Fruit fly (Drosophila melanogaster) whole organism, embryonic: ENCODE measurements around the gene Trim9.

Experiments used
- Abd-B ChIP-seq: fragments of 200-800 bp; sonication (Bioruptor generic); optimal IDR thresholded peaks from 2 replicates; lab custom pipeline; 2018; ENCODE audit warnings: missing biosample characterization, mild to moderate bottlenecking, missing genetic modification characterization, moderate library complexity
- Bgb ChIP-seq: fragments of 200-800 bp; sonication (Bioruptor generic); IDR thresholded peaks from 2 replicates; pipeline ENCODE4 v1.3.6; 2022; ENCODE audit warnings: missing biosample characterization, missing genetic modification characterization; ENCODE audit not compliant: partially characterized antibody
- CG10321 ChIP-seq: fragments of 200-800 bp; sonication (Bioruptor generic); IDR thresholded peaks from 2 replicates; pipeline ENCODE4 v1.3.6; 2022; ENCODE audit warnings: missing biosample characterization, missing genetic modification characterization
- CG10959 ChIP-seq: fragments of 200-800 bp; sonication (Bioruptor generic); IDR thresholded peaks from 2 replicates; pipeline ENCODE4 v1.3.6; 2022; ENCODE audit warnings: missing biosample characterization, missing genetic modification characterization
- CG11723 ChIP-seq: fragments of 200-800 bp; sonication (Bioruptor generic); optimal IDR thresholded peaks from 2 replicates; lab custom pipeline; 2017; ENCODE audit warnings: missing biosample characterization, mild to moderate bottlenecking, missing genetic modification characterization
- CG13424 ChIP-seq: fragments of 200-800 bp; sonication (Bioruptor generic); optimal IDR thresholded peaks from 2 replicates; lab custom pipeline; 2019; ENCODE audit warnings: missing biosample characterization, mild to moderate bottlenecking, missing genetic modification characterization, moderate library complexity
- CG14050 ChIP-seq: fragments of 200-800 bp; sonication (Bioruptor generic); IDR thresholded peaks from 3 replicates; pipeline ENCODE4 v1.3.6; 2022; ENCODE audit warnings: missing biosample characterization, missing genetic modification characterization
- CG14860 ChIP-seq: fragments of 200-800 bp; sonication (Bioruptor generic); IDR thresholded peaks from 3 replicates; pipeline ENCODE4 v1.3.6; 2022; ENCODE audit warnings: missing biosample characterization, missing genetic modification characterization; ENCODE audit not compliant: partially characterized antibody
- CG15269 ChIP-seq: fragments of 200-800 bp; sonication (Bioruptor generic); optimal IDR thresholded peaks from 2 replicates; lab custom pipeline; 2018; ENCODE audit warnings: missing biosample characterization, mild to moderate bottlenecking, missing genetic modification characterization, moderate library complexity
- CG17361 ChIP-seq: fragments of 200-800 bp; sonication (Bioruptor generic); IDR thresholded peaks from 3 replicates; pipeline ENCODE4 v1.3.6; 2022; ENCODE audit warnings: missing biosample characterization, missing genetic modification characterization
- CG17385 ChIP-seq: fragments of 200-800 bp; sonication (Bioruptor generic); optimal IDR thresholded peaks from 3 replicates; lab custom pipeline; 2018; ENCODE audit warnings: missing biosample characterization, mild to moderate bottlenecking, missing genetic modification characterization
- CG18476 ChIP-seq: fragments of 200-800 bp; sonication (Bioruptor generic); optimal IDR thresholded peaks from 2 replicates; lab custom pipeline; 2016; ENCODE audit warnings: missing biosample characterization, mild to moderate bottlenecking, missing genetic modification characterization
- CG32532 ChIP-seq: fragments of 200-800 bp; sonication (Bioruptor generic); IDR thresholded peaks from 2 replicates; pipeline ENCODE4 v1.3.6; 2022; ENCODE audit warnings: missing biosample characterization, missing genetic modification characterization
- CG3281 ChIP-seq: fragments of 200-800 bp; sonication (Bioruptor generic); optimal IDR thresholded peaks from 3 replicates; lab custom pipeline; 2017; ENCODE audit warnings: missing biosample characterization, mild to moderate bottlenecking, missing genetic modification characterization
- CG43689 ChIP-seq: fragments of 200-800 bp; sonication (Bioruptor generic); IDR thresholded peaks from 2 replicates; pipeline ENCODE4 v1.3.6; 2022; ENCODE audit warnings: missing biosample characterization, missing genetic modification characterization
- CG5180 ChIP-seq: fragments of 200-800 bp; sonication (Bioruptor generic); optimal IDR thresholded peaks from 3 replicates; lab custom pipeline; 2017; ENCODE audit warnings: missing biosample characterization, missing genetic modification characterization, mild to moderate bottlenecking, moderate library complexity, missing genetic modification reagents
- CG6683 ChIP-seq: fragments of 200-800 bp; sonication (Bioruptor generic); optimal IDR thresholded peaks from 2 replicates; lab custom pipeline; 2017; ENCODE audit warnings: missing biosample characterization, mild to moderate bottlenecking, missing genetic modification characterization, missing genetic modification reagents
- CHES-1-like ChIP-seq: fragments of 200-800 bp; sonication (Bioruptor generic); optimal IDR thresholded peaks from 2 replicates; lab custom pipeline; 2016; ENCODE audit warnings: missing biosample characterization, missing genetic modification characterization
- CTCF ChIP-seq: fragments of 200-800 bp; sonication (Bioruptor generic); optimal IDR thresholded peaks from 2 replicates; lab custom pipeline; 2017; ENCODE audit warnings: missing biosample characterization, mild to moderate bottlenecking, missing genetic modification characterization, moderate library complexity
- Dek ChIP-seq: fragments of 200-800 bp; sonication (Bioruptor generic); optimal IDR thresholded peaks from 3 replicates; lab custom pipeline; 2019; ENCODE audit warnings: missing biosample characterization, mild to moderate bottlenecking, missing genetic modification characterization, moderate library complexity
- Dip3 ChIP-seq: fragments of 200-800 bp; sonication (Bioruptor generic); optimal IDR thresholded peaks from 3 replicates; lab custom pipeline; 2016; ENCODE audit warnings: missing biosample characterization, missing genetic modification characterization
- Dll ChIP-seq: fragments of 200-800 bp; sonication (Bioruptor generic); IDR thresholded peaks from 4 replicates; pipeline ENCODE4 v1.3.6; 2022; ENCODE audit warnings: missing biosample characterization, missing genetic modification characterization; ENCODE audit not compliant: partially characterized antibody
- Fer1 ChIP-seq: fragments of 200-800 bp; sonication (Bioruptor generic); optimal IDR thresholded peaks from 2 replicates; lab custom pipeline; 2017; ENCODE audit warnings: missing biosample characterization, mild to moderate bottlenecking, missing genetic modification characterization
- Fer2 ChIP-seq: fragments of 200-800 bp; sonication (Bioruptor generic); optimal IDR thresholded peaks from 2 replicates; lab custom pipeline; 2018; ENCODE audit warnings: missing biosample characterization, mild to moderate bottlenecking, missing genetic modification characterization, moderate library complexity
- H2.0 ChIP-seq: fragments of 200-800 bp; sonication (Bioruptor generic); IDR thresholded peaks from 2 replicates; pipeline ENCODE4 v1.3.6; 2022; ENCODE audit warnings: missing biosample characterization, missing genetic modification characterization
- HHEX ChIP-seq: fragments of 200-800 bp; sonication (Bioruptor generic); optimal IDR thresholded peaks from 3 replicates; lab custom pipeline; 2017; ENCODE audit warnings: missing biosample characterization, mild to moderate bottlenecking, missing genetic modification characterization, missing genetic modification reagents
- HLH54F ChIP-seq: fragments of 200-800 bp; sonication (Bioruptor generic); optimal IDR thresholded peaks from 3 replicates; lab custom pipeline; 2016; ENCODE audit warnings: missing biosample characterization, missing genetic modification characterization
- MTF-1 ChIP-seq: fragments of 200-800 bp; sonication (Bioruptor generic); optimal IDR thresholded peaks from 2 replicates; lab custom pipeline; 2018; ENCODE audit warnings: missing biosample characterization, mild to moderate bottlenecking, missing genetic modification characterization, borderline replicate concordance
- Nf-YB ChIP-seq: fragments of 200-800 bp; sonication (Bioruptor generic); optimal IDR thresholded peaks from 3 replicates; lab custom pipeline; 2019; ENCODE audit warnings: missing biosample characterization, mild to moderate bottlenecking, missing genetic modification characterization, moderate library complexity
- Sry-β ChIP-seq: fragments of 200-800 bp; sonication (Bioruptor generic); optimal IDR thresholded peaks from 2 replicates; lab custom pipeline; 2018; ENCODE audit warnings: missing biosample characterization, mild to moderate bottlenecking, missing genetic modification characterization, moderate library complexity
- ara ChIP-seq: fragments of 200-800 bp; sonication (Bioruptor generic); IDR thresholded peaks from 2 replicates; pipeline ENCODE4 v1.3.6; 2022; ENCODE audit warnings: missing biosample characterization, missing genetic modification characterization
- ase ChIP-seq: fragments of 200-800 bp; sonication (Bioruptor generic); IDR thresholded peaks from 3 replicates; pipeline ENCODE4 v1.3.6; 2022; ENCODE audit warnings: missing biosample characterization, missing genetic modification characterization
- chn ChIP-seq: fragments of 200-800 bp; sonication (Bioruptor generic); optimal IDR thresholded peaks from 2 replicates; lab custom pipeline; 2016; ENCODE audit warnings: missing biosample characterization, missing genetic modification characterization
- danr ChIP-seq: fragments of 200-800 bp; sonication (Bioruptor generic); IDR thresholded peaks from 2 replicates; pipeline ENCODE4 v1.3.6; 2022; ENCODE audit warnings: missing biosample characterization, missing genetic modification characterization
- disco-r ChIP-seq: fragments of 200-800 bp; sonication (Bioruptor generic); optimal IDR thresholded peaks from 2 replicates; lab custom pipeline; 2016; ENCODE audit warnings: missing biosample characterization, missing genetic modification characterization
- fd96Cb ChIP-seq: fragments of 200-800 bp; sonication (Bioruptor generic); optimal IDR thresholded peaks from 2 replicates; lab custom pipeline; 2018; ENCODE audit warnings: missing biosample characterization, mild to moderate bottlenecking, missing genetic modification characterization, moderate library complexity
- hb ChIP-seq: fragments of 200-800 bp; sonication (Bioruptor generic); IDR thresholded peaks from 3 replicates; pipeline ENCODE4 v1.3.6; 2022; ENCODE audit warnings: missing biosample characterization, missing genetic modification characterization; ENCODE audit not compliant: partially characterized antibody
- insv ChIP-seq, 2 experiments: fragments of 200-800 bp; sonication (Bioruptor generic); optimal IDR thresholded peaks; 3 replicates each; lab custom pipeline; 2016 to 2018; ENCODE audit warnings: missing biosample characterization in 2 of 2, missing genetic modification characterization in 2 of 2
- jumu ChIP-seq: fragments of 200-800 bp; sonication (Bioruptor generic); optimal IDR thresholded peaks from 3 replicates; lab custom pipeline; 2016; ENCODE audit warnings: missing biosample characterization, missing genetic modification characterization
- kay ChIP-seq: fragments of 200-800 bp; sonication (Bioruptor generic); optimal IDR thresholded peaks from 2 replicates; lab custom pipeline; 2016; ENCODE audit warnings: missing biosample characterization, missing genetic modification characterization
- nom ChIP-seq: fragments of 200-800 bp; sonication (Bioruptor generic); optimal IDR thresholded peaks from 2 replicates; lab custom pipeline; 2017; ENCODE audit warnings: missing biosample characterization, missing genetic modification characterization, mild to moderate bottlenecking, moderate library complexity, missing genetic modification reagents
- oc ChIP-seq: fragments of 200-800 bp; sonication (Bioruptor generic); optimal IDR thresholded peaks from 2 replicates; lab custom pipeline; 2018; ENCODE audit warnings: missing biosample characterization, mild to moderate bottlenecking, missing genetic modification characterization, moderate library complexity
- sd ChIP-seq: fragments of 200-800 bp; sonication (Bioruptor generic); optimal IDR thresholded peaks from 3 replicates; lab custom pipeline; 2018; ENCODE audit warnings: missing biosample characterization, mild to moderate bottlenecking, missing genetic modification characterization, moderate library complexity
- sens ChIP-seq: fragments of 200-800 bp; sonication (Bioruptor generic); peaks from one replicate; lab custom pipeline; 2016; ENCODE audit warnings: missing biosample characterization, missing genetic modification characterization
- sens-2 ChIP-seq: fragments of 200-800 bp; sonication (Bioruptor generic); IDR thresholded peaks from 2 replicates; pipeline ENCODE4 v1.3.6; 2022; ENCODE audit warnings: missing biosample characterization, missing genetic modification characterization
- slbo ChIP-seq: fragments of 200-800 bp; sonication (Bioruptor generic); IDR thresholded peaks from 2 replicates; pipeline ENCODE4 v1.3.6; 2022; ENCODE audit warnings: missing biosample characterization, missing genetic modification characterization
- sqz ChIP-seq: fragments of 200-800 bp; sonication (Bioruptor generic); optimal IDR thresholded peaks from 3 replicates; lab custom pipeline; 2018; ENCODE audit warnings: missing biosample characterization, mild to moderate bottlenecking, missing genetic modification characterization
- ssp ChIP-seq: fragments of 200-800 bp; sonication (Bioruptor generic); IDR thresholded peaks from 2 replicates; pipeline ENCODE4 v1.3.6; 2022; ENCODE audit warnings: missing biosample characterization, missing genetic modification characterization
- tap ChIP-seq: fragments of 200-800 bp; optimal IDR thresholded peaks from 3 replicates; lab custom pipeline; 2019; ENCODE audit warnings: missing biosample characterization, mild to moderate bottlenecking, missing genetic modification characterization, moderate library complexity
- toy ChIP-seq: fragments of 200-800 bp; sonication (Bioruptor generic); IDR thresholded peaks from 2 replicates; pipeline ENCODE4 v1.3.6; 2022; ENCODE audit warnings: missing biosample characterization, missing genetic modification characterization
- unpg ChIP-seq: fragments of 200-800 bp; sonication (Bioruptor generic); optimal IDR thresholded peaks from 3 replicates; lab custom pipeline; 2018; ENCODE audit warnings: missing biosample characterization, mild to moderate bottlenecking, missing genetic modification characterization, moderate library complexity

Gene Trim9

DNA sequence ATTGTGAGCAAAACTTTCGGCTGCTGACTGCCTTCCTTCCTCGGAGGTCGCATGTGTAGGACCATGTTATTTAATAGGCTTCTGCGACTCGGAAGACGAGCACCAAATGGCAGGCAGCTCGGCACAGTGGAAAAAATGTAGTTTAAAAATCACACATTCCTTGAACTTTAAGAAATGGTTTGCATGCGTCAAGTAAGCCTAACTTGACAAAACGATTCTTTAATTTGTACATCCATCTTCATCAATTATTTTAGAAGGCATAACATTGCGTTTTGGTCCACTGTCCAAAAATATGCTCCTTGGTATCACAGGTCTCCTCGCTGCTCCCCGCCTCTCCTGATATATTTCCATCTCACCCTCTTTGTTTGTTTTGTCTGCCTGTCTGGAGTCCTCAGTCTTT, 21.0 kb downstream of the Trim9 start (continued):
- TF ChIP-seq CG13424 (tag; lab: Kevin White, UChicago) (peak; percentile 35), ase (GFP tag; lab: Robert Waterston, UW) (peak; percentile 40; the same call in 1 of the 3 replicates), MTF-1 (GFP tag; lab: Kevin White, UChicago) (no peak), fd96Cb (tag; lab: Kevin White, UChicago) (peak; percentile 10), Dek (tag; lab: Kevin White, UChicago) (peak; percentile 16), kay (GFP tag; lab: Kevin White, UChicago) (no peak), sens (GFP tag; lab: Kevin White, UChicago) (peak; percentile 86), jumu (GFP tag; lab: Kevin White, UChicago) (peak; percentile 5), ssp (GFP tag; lab: Robert Waterston, UW) (peak; percentile 31; the same call in 1 of the 2 replicates), sens-2 (GFP tag; lab: Robert Waterston, UW) (no peak), danr (no peak), Sry-β (GFP tag; lab: Kevin White, UChicago) (no peak), HLH54F (GFP tag; lab: Kevin White, UChicago) (no peak), CG11723 (GFP tag; lab: Kevin White, UChicago) (no peak), CG10959 (no peak), Nf-YB (GFP tag; lab: Kevin White, UChicago) (no peak), ara (GFP tag; lab: Robert Waterston, UW) (peak; percentile 19; the same call in 1 of the 2 replicates), toy (GFP tag; lab: Robert Waterston, UW) (no peak), H2.0 (peak; percentile 49), CHES-1-like (GFP tag; lab: Kevin White, UChicago) (peak; percentile 6), Dll (GFP tag; lab: Robert Waterston, UW) (no peak), CG32532 (GFP tag; lab: Robert Waterston, UW) (peak; percentile 70; the same call in 1 of the 2 replicates), sd (tag; lab: Kevin White, UChicago) (peak; percentile 1), HHEX (peak; percentile 52), CG14050 (GFP tag; lab: Robert Waterston, UW) (peak; percentile 23; the same call in 1 of the 3 replicates), disco-r (GFP tag; lab: Kevin White, UChicago) (no peak), Dip3 (GFP tag; lab: Kevin White, UChicago) (peak; percentile 35), Bgb (GFP tag; lab: Robert Waterston, UW) (no peak), CG17385 (GFP tag; lab: Kevin White, UChicago) (peak; percentile 49), CG43689 (no peak), insv (GFP tag; optimal IDR thresholded peaks at IDR 0.05; lab: Kevin White, UChicago) (no peak), CG10321 (GFP tag; lab: Robert Waterston, UW) (no peak), sqz (no peak), slbo (peak; percentile 73), CG17361 (GFP tag; lab: Robert Waterston, UW) (no peak), chn (GFP tag; lab: Kevin White, UChicago) (peak; percentile 3), tap (peak; percentile 25), unpg (GFP tag; lab: Kevin White, UChicago) (peak; percentile 50), CG5180 (peak; percentile 13), Fer1 (GFP tag; lab: Kevin White, UChicago) (peak; percentile 84), CG14860 (no peak), Abd-B (GFP tag; lab: Kevin White, UChicago) (no peak), CG3281 (peak; percentile 63), CG15269 (peak; percentile 53), CG6683 (GFP tag; lab: Kevin White, UChicago) (peak; percentile 20), Fer2 (tag; lab: Kevin White, UChicago) (no peak), hb (no peak), nom (no peak), CG18476 (GFP tag; lab: Kevin White, UChicago) (peak; percentile 7), CTCF (GFP tag; lab: Kevin White, UChicago) (no peak), oc (no peak)
